Fruit fly (Drosophila melanogaster): Measurements from ENCODE around the gene eIF2beta.

Gene eIF2beta

DNA sequence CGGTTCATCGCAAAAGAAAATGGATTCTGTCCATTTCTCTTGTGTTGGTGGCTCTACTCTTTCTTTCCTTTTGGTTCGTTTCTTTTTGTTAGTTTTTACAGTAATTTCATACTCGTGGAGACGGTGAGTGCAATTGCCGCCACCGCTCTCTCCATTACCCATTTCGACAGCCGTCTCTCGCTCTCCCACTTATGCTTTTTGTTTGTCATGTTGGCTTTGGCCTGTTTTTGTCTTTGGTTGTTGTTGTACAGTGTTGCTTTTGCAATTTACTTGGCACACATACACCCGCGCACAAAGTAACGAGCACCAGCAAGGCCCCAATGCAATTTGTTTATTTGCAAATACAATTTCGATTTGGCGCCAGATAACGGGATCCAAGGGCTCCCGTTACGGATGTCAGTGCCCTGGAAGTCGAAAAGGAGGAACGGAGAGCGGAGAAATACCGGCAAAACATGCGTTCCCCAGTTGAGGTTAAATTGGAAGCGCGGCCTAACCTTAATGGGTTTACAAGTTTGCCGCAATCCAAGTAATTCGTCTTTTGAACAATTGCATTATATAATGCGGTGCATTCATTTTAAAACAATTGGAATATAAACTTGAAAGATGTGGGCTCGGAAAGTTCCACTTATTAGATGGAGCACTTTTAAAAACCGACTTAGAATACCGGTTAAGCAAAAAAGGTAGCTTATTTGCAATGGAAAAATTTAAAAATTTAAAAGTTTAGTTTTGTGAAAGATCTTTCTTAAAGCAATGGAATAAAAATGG lies 10.7 kb downstream of the eIF2beta start (continued):
- TF ChIP-seq hbn (GFP tag; IDR thresholded peaks at IDR 0.05; ENCODE audit: partially characterized antibody), result peak; percentile 15; the same call in 1 of the 2 replicates
- no peak for TF ChIP-seq Lhr (GFP tag; optimal IDR thresholded peaks at IDR 0.05)
- no peak for TF ChIP-seq CG32772 (GFP tag; IDR thresholded peaks at IDR 0.05)
- peak; percentile 43 for TF ChIP-seq ATbp (GFP tag; optimal IDR thresholded peaks at IDR 0.05)
- TF ChIP-seq CG30020 (tag; optimal IDR thresholded peaks at IDR 0.05), result no peak
- TF ChIP-seq ac (GFP tag; optimal IDR thresholded peaks at IDR 0.05), result no peak
- no peak for TF ChIP-seq Hsf (GFP tag; optimal IDR thresholded peaks at IDR 0.05)
- no peak for TF ChIP-seq CG12391 (tag; optimal IDR thresholded peaks at IDR 0.05)
- TF ChIP-seq CG10565 (GFP tag; optimal IDR thresholded peaks at IDR 0.05), result no peak
- no peak for TF ChIP-seq stwl (tag; optimal IDR thresholded peaks at IDR 0.05)
- no peak for TF ChIP-seq CG5245 (GFP tag; optimal IDR thresholded peaks at IDR 0.05)
- TF ChIP-seq CG13775 (GFP tag; optimal IDR thresholded peaks at IDR 0.05), result no peak
- no peak for TF ChIP-seq Side (GFP tag; optimal IDR thresholded peaks at IDR 0.05)

DNA sequence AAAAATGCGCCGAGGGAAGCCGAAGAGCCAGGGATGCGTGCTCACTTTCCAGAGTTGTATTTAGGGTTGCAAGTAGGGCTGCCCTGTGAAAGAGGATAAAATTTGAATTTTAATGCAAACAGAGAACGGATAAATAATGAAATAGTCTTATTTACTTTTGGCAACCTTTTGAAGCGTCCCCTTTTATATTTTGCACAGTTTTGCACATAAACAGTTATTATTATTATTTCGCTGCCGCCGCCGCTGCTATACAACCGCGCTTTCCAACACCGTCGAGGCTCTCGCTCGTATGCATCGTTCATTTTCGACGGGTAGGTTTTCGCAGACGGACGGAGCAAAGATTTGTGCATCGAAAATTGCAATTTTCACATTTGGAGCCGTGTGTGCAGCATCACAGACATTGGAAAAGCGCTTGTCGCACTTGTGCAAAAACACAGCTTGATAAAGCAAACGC lies 11.7 kb downstream of the eIF2beta start, which contains the start of the genes sti and tral:
Gene sti (minus strand): TSS at position 54 of the 454 bp plus-strand sequence.
Gene tral (plus strand): TSS at position 298 of the 454 bp plus-strand sequence.
- TF ChIP-seq cas (GFP tag; IDR thresholded peaks at IDR 0.05), result peak; percentile 81; the same call in 1 of the 2 replicates
- TF ChIP-seq Stat92E (GFP tag; optimal IDR thresholded peaks at IDR 0.05), result peak in 1 of 3 experiments; percentile 2
- TF ChIP-seq CG10321 (GFP tag; IDR thresholded peaks at IDR 0.05), result peak; percentile 57
- peak; percentile 76 for TF ChIP-seq CG10979 (tag; optimal IDR thresholded peaks at IDR 0.05)
- peak; percentile 62 for TF ChIP-seq Ravus (GFP tag; IDR thresholded peaks at IDR 0.05)
- TF ChIP-seq CG9817 (tag; optimal IDR thresholded peaks at IDR 0.05), result peak; percentile 92
- TF ChIP-seq ap (GFP tag; IDR thresholded peaks at IDR 0.05), result peak; percentile 67
- TF ChIP-seq CG7839 (tag; optimal IDR thresholded peaks at IDR 0.05), result peak; percentile 75
- TF ChIP-seq tio (GFP tag; optimal IDR thresholded peaks at IDR 0.05), result no peak
- TF ChIP-seq CG9215 (GFP tag; IDR thresholded peaks at IDR 0.05), result peak; percentile 90
- TF ChIP-seq E2f2 (GFP tag; IDR thresholded peaks at IDR 0.05), result peak; percentile 99
- TF ChIP-seq bsh (GFP tag; optimal IDR thresholded peaks at IDR 0.05), result peak; percentile 23 to 76
- TF ChIP-seq prd (optimal IDR thresholded peaks at IDR 0.05), result no peak
- TF ChIP-seq prd (GFP tag; IDR thresholded peaks at IDR 0.05), result peak; percentile 89
- peak; percentile 83 for TF ChIP-seq kay (GFP tag; optimal IDR thresholded peaks at IDR 0.05)
- no peak; the same call in 1 of the 2 replicates for TF ChIP-seq sim (GFP tag; IDR thresholded peaks at IDR 0.05)
- no peak for TF ChIP-seq Hr78 (GFP tag; optimal IDR thresholded peaks at IDR 0.05)
- peak; percentile 51 for TF ChIP-seq nom (GFP tag; optimal IDR thresholded peaks at IDR 0.05)
- peak; percentile 95 for TF ChIP-seq Hsf (GFP tag; optimal IDR thresholded peaks at IDR 0.05)
- TF ChIP-seq CG2199 (GFP tag; IDR thresholded peaks at IDR 0.05), result no peak
- TF ChIP-seq sens-2 (GFP tag; IDR thresholded peaks at IDR 0.05), result peak; percentile 21; the same call in 1 of the 2 replicates
- TF ChIP-seq CG14860 (GFP tag; IDR thresholded peaks at IDR 0.05; ENCODE audit: partially characterized antibody), result no peak
- TF ChIP-seq CG6689 (GFP tag; IDR thresholded peaks at IDR 0.05), result peak; percentile 87
- TF ChIP-seq jigr1 (GFP tag; IDR thresholded peaks at IDR 0.05), result peak; percentile 38; the same call in 1 of the 3 replicates
- peak; percentile 78 for TF ChIP-seq en (GFP tag; optimal IDR thresholded peaks at IDR 0.05)
- peak; percentile 74 for TF ChIP-seq E2f1 (GFP tag; IDR thresholded peaks at IDR 0.05)
- peak; percentile 49 for TF ChIP-seq Drgx (GFP tag; IDR thresholded peaks at IDR 0.05)
- peak; percentile 93 for TF ChIP-seq Mad (GFP tag; optimal IDR thresholded peaks at IDR 0.05)
- TF ChIP-seq CG7786 (GFP tag; optimal IDR thresholded peaks at IDR 0.05), result peak; percentile 95
- peak; percentile 82 for TF ChIP-seq gcm2 (GFP tag; optimal IDR thresholded peaks at IDR 0.05)
- peak in 1 of 2 experiments; percentile 74 for TF ChIP-seq insv (GFP tag; optimal IDR thresholded peaks at IDR 0.05)
- peak; percentile 80 for TF ChIP-seq CG17385 (GFP tag; optimal IDR thresholded peaks at IDR 0.05)
- peak; percentile 53 for TF ChIP-seq salm (tag; optimal IDR thresholded peaks at IDR 0.05)
- peak; percentile 70 for TF ChIP-seq croc (GFP tag; conservative IDR thresholded peaks at IDR 0.05)
- TF ChIP-seq twi (tag; optimal IDR thresholded peaks at IDR 0.05), result peak; percentile 69
- TF ChIP-seq Mrtf (GFP tag; IDR thresholded peaks at IDR 0.05), result peak; percentile 80
